Worm (Caenorhabditis elegans) whole organism, young adult: Measurements from ENCODE around the gene glb-10.

Source experiments
- B0336.3 ChIP-seq: fragments of 200-800 bp; sonication (Bioruptor generic); IDR thresholded peaks from 2 replicates; pipeline ENCODE4 v1.3.6; 2022; ENCODE audit warnings: missing genetic modification characterization, missing compliant biosample characterization
- C17E4.6 ChIP-seq: fragments of 200-800 bp; sonication (Bioruptor generic); IDR thresholded peaks from 2 replicates; pipeline ENCODE4 v1.3.6; 2022; ENCODE audit warnings: missing genetic modification reagents, missing genetic modification characterization, missing compliant biosample characterization
- D2030.7 ChIP-seq: fragments of 200-800 bp; sonication (Bioruptor generic); IDR thresholded peaks from 2 replicates; pipeline ENCODE4 v1.3.6; 2022; ENCODE audit warnings: missing genetic modification reagents, missing genetic modification characterization, missing compliant biosample characterization
- F10E7.11 ChIP-seq: sonication (generic microtip); optimal IDR thresholded peaks from 2 replicates; lab custom pipeline; 2017; ENCODE audit warnings: mild to moderate bottlenecking, missing genetic modification characterization, moderate library complexity, missing compliant biosample characterization
- F37B4.10 ChIP-seq: fragments of 200-800 bp; sonication (Bioruptor generic); IDR thresholded peaks from 2 replicates; pipeline ENCODE4 v1.3.6; 2022; ENCODE audit warnings: missing genetic modification characterization, missing compliant biosample characterization
- F49E8.2 ChIP-seq: sonication (generic microtip); optimal IDR thresholded peaks from 3 replicates; lab custom pipeline; 2017; ENCODE audit warnings: missing genetic modification characterization, mild to moderate bottlenecking, missing compliant biosample characterization, antibody characterized with exemption, moderate library complexity; ENCODE audit not compliant: insufficient read depth
- F57C9.4 ChIP-seq: sonication (generic microtip); optimal IDR thresholded peaks from 2 replicates; lab custom pipeline; 2017; ENCODE audit warnings: mild to moderate bottlenecking, missing genetic modification characterization, missing compliant biosample characterization
- Y56A3A.18 ChIP-seq: fragments of 200-800 bp; sonication (Bioruptor generic); IDR thresholded peaks from 2 replicates; pipeline ENCODE4 v1.3.6; 2022; ENCODE audit warnings: missing genetic modification reagents, missing genetic modification characterization, missing compliant biosample characterization
- Y95B8A.8 ChIP-seq: fragments of 200-800 bp; sonication (Bioruptor generic); IDR thresholded peaks from 2 replicates; pipeline ENCODE4 v1.3.6; 2022; ENCODE audit warnings: missing genetic modification reagents, missing genetic modification characterization, missing compliant biosample characterization
- aptf-2 ChIP-seq: fragments of 200-800 bp; sonication (Bioruptor generic); conservative IDR thresholded peaks from 2 replicates; pipeline ENCODE4 v1.3.6; 2022; ENCODE audit warnings: missing genetic modification reagents, missing genetic modification characterization, missing compliant biosample characterization
- attf-5 ChIP-seq: fragments of 200-800 bp; sonication (Bioruptor generic); optimal IDR thresholded peaks from 2 replicates; lab custom pipeline; 2018; ENCODE audit warnings: mild to moderate bottlenecking, missing genetic modification characterization, missing compliant biosample characterization
- bed-1 ChIP-seq: fragments of 200-800 bp; sonication (Bioruptor generic); IDR thresholded peaks from 2 replicates; pipeline ENCODE4 v1.3.6; 2022; ENCODE audit warnings: missing genetic modification reagents, missing genetic modification characterization, missing compliant biosample characterization
- ccch-3 ChIP-seq: fragments of 200-800 bp; sonication (Bioruptor generic); optimal IDR thresholded peaks from 2 replicates; lab custom pipeline; 2018; ENCODE audit warnings: mild to moderate bottlenecking, missing genetic modification characterization, missing compliant biosample characterization
- ceh-100 ChIP-seq: fragments of 200-800 bp; sonication (Bioruptor generic); IDR thresholded peaks from 2 replicates; pipeline ENCODE4 v1.3.6; 2022; ENCODE audit warnings: missing genetic modification reagents, missing genetic modification characterization, missing compliant biosample characterization
- egl-18 ChIP-seq: fragments of 200-800 bp; sonication (Bioruptor generic); IDR thresholded peaks from 2 replicates; pipeline ENCODE4 v1.3.6; 2022; ENCODE audit warnings: missing genetic modification reagents, missing genetic modification characterization, missing compliant biosample characterization
- gei-17 ChIP-seq: fragments of 200-800 bp; sonication (Bioruptor generic); optimal IDR thresholded peaks from 2 replicates; lab custom pipeline; 2018; ENCODE audit warnings: mild to moderate bottlenecking, missing genetic modification characterization, missing compliant biosample characterization
- nfyb-1 ChIP-seq: fragments of 200-800 bp; sonication (Bioruptor generic); IDR thresholded peaks from 2 replicates; pipeline ENCODE4 v1.3.6; 2022; ENCODE audit warnings: missing genetic modification reagents, missing genetic modification characterization, missing compliant biosample characterization
- nhr-80 ChIP-seq: sonication (generic microtip); optimal IDR thresholded peaks from 2 replicates; lab custom pipeline; 2016; ENCODE audit warnings: missing genetic modification characterization, missing compliant biosample characterization
- snpc-1.1 ChIP-seq: sonication (generic microtip); optimal IDR thresholded peaks from 2 replicates; lab custom pipeline; 2017; ENCODE audit warnings: missing genetic modification characterization, mild to moderate bottlenecking, missing compliant biosample characterization, antibody characterized with exemption, moderate library complexity, missing genotype, missing genetic modification reagents; ENCODE audit not compliant: insufficient read depth
- unc-62 ChIP-seq: fragments of 150-350 bp; optimal IDR thresholded peaks from 2 replicates; lab custom pipeline; 2014; ENCODE audit warnings: missing biosample characterization, missing genetic modification reagents, missing genetic modification characterization
- ztf-22 ChIP-seq: fragments of 200-800 bp; sonication (Bioruptor generic); optimal IDR thresholded peaks from 2 replicates; lab custom pipeline; 2018; ENCODE audit warnings: mild to moderate bottlenecking, missing genetic modification characterization, moderate library complexity, missing compliant biosample characterization
- ztf-28 ChIP-seq: fragments of 200-800 bp; sonication (Bioruptor generic); IDR thresholded peaks from 2 replicates; pipeline ENCODE4 v1.3.6; 2022; ENCODE audit warnings: missing genetic modification reagents, missing genetic modification characterization, missing compliant biosample characterization
- ztf-3 ChIP-seq: fragments of 200-800 bp; sonication (Bioruptor generic); optimal IDR thresholded peaks from 2 replicates; lab custom pipeline; 2018; ENCODE audit warnings: mild to moderate bottlenecking, missing genetic modification characterization, missing compliant biosample characterization
- ztf-6 ChIP-seq: fragments of 200-800 bp; sonication (Bioruptor generic); IDR thresholded peaks from 2 replicates; pipeline ENCODE4 v1.3.6; 2022; ENCODE audit warnings: missing genetic modification reagents, missing genetic modification characterization, missing compliant biosample characterization

glb-10 gene

ce11 chrII:6263685-6264084, 45.4 kb downstream of the glb-10 start, which contains the start of gene F13H8.3:
Gene F13H8.3 (plus strand): TSS chrII:6263985.
- no peak for TF ChIP-seq D2030.7 (GFP tag; lab: Robert Waterston, UW)
- no peak for TF ChIP-seq Y95B8A.8 (GFP tag; lab: Robert Waterston, UW)
- TF ChIP-seq egl-18, result no peak
- no peak for TF ChIP-seq unc-62 (GFP tag; lab: Kevin White, UChicago)
- TF ChIP-seq ccch-3 (GFP tag; lab: Kevin White, UChicago), result no peak
- no peak for TF ChIP-seq nfyb-1 (GFP tag; lab: Robert Waterston, UW)
- no peak for TF ChIP-seq ceh-100 (GFP tag; lab: Robert Waterston, UW)
- no peak for TF ChIP-seq B0336.3 (GFP tag; lab: Robert Waterston, UW)
- no peak for TF ChIP-seq attf-5
- TF ChIP-seq F49E8.2 (tag; lab: Kevin White, UChicago), result no peak
- no peak for TF ChIP-seq ztf-22 (GFP tag; lab: Kevin White, UChicago)
- no peak for TF ChIP-seq bed-1 (GFP tag; lab: Robert Waterston, UW)
- no peak for TF ChIP-seq F10E7.11 (tag; lab: Kevin White, UChicago)
- TF ChIP-seq F37B4.10, result no peak

- no peak for TF ChIP-seq aptf-2 (GFP tag; lab: Robert Waterston, UW)
- TF ChIP-seq gei-17, result no peak
- no peak for TF ChIP-seq ztf-28
- no peak for TF ChIP-seq F57C9.4
- TF ChIP-seq, all 124 proteins: peak for 0
Observed at ce11 chrII:6262222-6262621, 46.9 kb downstream of the glb-10 start, which contains the start of gene F13H8.12. Gene F13H8.12 (plus strand): TSS chrII:6262522.

ce11 chrII:6260684-6261083, 48.4 kb downstream of the glb-10 start, which contains the start of gene nmgp-1:
Gene nmgp-1 (plus strand): TSS chrII:6260857.
- peak; percentile 17 for TF ChIP-seq nhr-80 (tag; lab: Kevin White, UChicago)
- TF ChIP-seq ztf-6 (GFP tag; lab: Robert Waterston, UW), result no peak

- peak; percentile 58 for TF ChIP-seq nhr-80 (tag; lab: Kevin White, UChicago)
- TF ChIP-seq ztf-3 (GFP tag; lab: Kevin White, UChicago), result no peak
- TF ChIP-seq C17E4.6 (GFP tag; lab: Robert Waterston, UW), result no peak
- TF ChIP-seq snpc-1.1 (tag; lab: Kevin White, UChicago), result no peak
- TF ChIP-seq Y56A3A.18 (GFP tag; lab: Robert Waterston, UW), result no peak
Observed at ce11 chrII:6259867-6260266, 49.2 kb downstream of the glb-10 start, which contains the start of gene F13H8.11. Gene F13H8.11 (minus strand): TSS chrII:6260021.
